Fruit fly (Drosophila melanogaster) whole organism, prepupa: ENCODE results near the gene CG4709.

ENCODE experiments used
- Blimp-1 ChIP-seq: fragments of 200-800 bp; sonication (Bioruptor generic); optimal IDR thresholded peaks from 3 replicates; lab custom pipeline; 2017; ENCODE audit warnings: missing biosample characterization, missing genetic modification characterization, mild to moderate bottlenecking, moderate library complexity, missing genetic modification reagents
- CG11762 ChIP-seq: fragments of 200-800 bp; sonication (Bioruptor generic); optimal IDR thresholded peaks from 3 replicates; lab custom pipeline; 2016; ENCODE audit warnings: missing biosample characterization, missing genetic modification characterization; ENCODE audit not compliant: insufficient read depth
- CG15336 ChIP-seq: fragments of 200-800 bp; sonication (Bioruptor generic); IDR thresholded peaks from 2 replicates; pipeline ENCODE4 v1.3.6; 2022; ENCODE audit warnings: missing biosample characterization, missing genetic modification characterization
- CG1621 ChIP-seq: fragments of 200-800 bp; sonication (Bioruptor generic); optimal IDR thresholded peaks from 3 replicates; lab custom pipeline; 2018; ENCODE audit warnings: missing biosample characterization, mild to moderate bottlenecking, missing genetic modification characterization
- CG16779 ChIP-seq: fragments of 200-800 bp; sonication (Bioruptor generic); optimal IDR thresholded peaks from 3 replicates; lab custom pipeline; 2017; ENCODE audit warnings: missing biosample characterization, mild to moderate bottlenecking, missing genetic modification characterization
- CG3032 ChIP-seq: fragments of 200-800 bp; optimal IDR thresholded peaks from 2 replicates; lab custom pipeline; 2019; ENCODE audit warnings: missing biosample characterization, mild to moderate bottlenecking, missing genetic modification characterization, moderate library complexity
- CG32006 ChIP-seq: fragments of 200-800 bp; sonication (Bioruptor generic); optimal IDR thresholded peaks from 3 replicates; lab custom pipeline; 2017; ENCODE audit warnings: missing biosample characterization, mild to moderate bottlenecking, missing genetic modification characterization
- CG34406 ChIP-seq: fragments of 200-800 bp; sonication (Bioruptor generic); optimal IDR thresholded peaks from 3 replicates; lab custom pipeline; 2016; ENCODE audit warnings: missing biosample characterization, missing genetic modification characterization
- CG3919 ChIP-seq: fragments of 200-800 bp; sonication (Bioruptor generic); optimal IDR thresholded peaks from 3 replicates; lab custom pipeline; 2016; ENCODE audit warnings: missing biosample characterization, missing genetic modification characterization
- CG4318 ChIP-seq: fragments of 200-800 bp; sonication (Bioruptor generic); optimal IDR thresholded peaks from 3 replicates; lab custom pipeline; 2017; ENCODE audit warnings: missing biosample characterization, mild to moderate bottlenecking, missing genetic modification characterization
- CG6163 ChIP-seq: fragments of 200-800 bp; sonication (Bioruptor generic); IDR thresholded peaks from 3 replicates; pipeline ENCODE4 v1.3.6; 2022; ENCODE audit warnings: missing biosample characterization, missing genetic modification characterization
- CG6276 ChIP-seq: fragments of 200-800 bp; sonication (Bioruptor generic); optimal IDR thresholded peaks from 2 replicates; lab custom pipeline; 2017; ENCODE audit warnings: missing biosample characterization, mild to moderate bottlenecking, missing genetic modification characterization
- CG6792 ChIP-seq: fragments of 200-800 bp; sonication (Bioruptor generic); optimal IDR thresholded peaks from 3 replicates; lab custom pipeline; 2016; ENCODE audit warnings: missing biosample characterization, missing genetic modification characterization
- CG6808 ChIP-seq: fragments of 200-800 bp; sonication (Bioruptor generic); optimal IDR thresholded peaks from 3 replicates; lab custom pipeline; 2017; ENCODE audit warnings: missing biosample characterization, missing genetic modification characterization, mild to moderate bottlenecking, moderate library complexity, missing genetic modification reagents
- CG6854 ChIP-seq: fragments of 200-800 bp; sonication (Bioruptor generic); optimal IDR thresholded peaks from 2 replicates; lab custom pipeline; 2017; ENCODE audit warnings: missing biosample characterization, mild to moderate bottlenecking, missing genetic modification characterization
- CG7368 ChIP-seq: fragments of 200-800 bp; sonication (Bioruptor generic); optimal IDR thresholded peaks from 3 replicates; lab custom pipeline; 2016; ENCODE audit warnings: missing biosample characterization, missing genetic modification characterization
- CG8319 ChIP-seq: fragments of 200-800 bp; sonication (Bioruptor generic); optimal IDR thresholded peaks from 3 replicates; lab custom pipeline; 2016; ENCODE audit warnings: missing biosample characterization, missing genetic modification characterization
- CG8632 ChIP-seq: fragments of 200-800 bp; sonication (Bioruptor generic); optimal IDR thresholded peaks from 3 replicates; lab custom pipeline; 2016; ENCODE audit warnings: missing biosample characterization, missing genetic modification characterization
- CG9139 ChIP-seq: fragments of 200-800 bp; sonication (Bioruptor generic); optimal IDR thresholded peaks from 3 replicates; lab custom pipeline; 2017; ENCODE audit warnings: missing biosample characterization, mild to moderate bottlenecking, missing genetic modification characterization
- Eip75B ChIP-seq: fragments of 200-800 bp; sonication (Bioruptor generic); optimal IDR thresholded peaks from 3 replicates; lab custom pipeline; 2016; ENCODE audit warnings: missing biosample characterization, missing genetic modification characterization
- Eip78C ChIP-seq: fragments of 200-800 bp; sonication (Bioruptor generic); peaks from one replicate; lab custom pipeline; 2016; ENCODE audit warnings: missing biosample characterization, missing genetic modification characterization
- Eip93F ChIP-seq: fragments of 200-800 bp; sonication (Bioruptor generic); optimal IDR thresholded peaks from 2 replicates; lab custom pipeline; 2016; ENCODE audit warnings: missing biosample characterization, mild to moderate bottlenecking, missing genetic modification characterization
- Ets96B ChIP-seq: fragments of 200-800 bp; optimal IDR thresholded peaks from 2 replicates; lab custom pipeline; 2019; ENCODE audit warnings: missing biosample characterization, mild to moderate bottlenecking, missing genetic modification characterization, moderate library complexity
- Hr38 ChIP-seq: sonication (Bioruptor generic); optimal IDR thresholded peaks from 2 replicates; lab custom pipeline; 2016; ENCODE audit warnings: missing biosample characterization, missing genetic modification characterization
- Lpt ChIP-seq: fragments of 200-800 bp; sonication (Bioruptor generic); optimal IDR thresholded peaks from 3 replicates; lab custom pipeline; 2016; ENCODE audit warnings: missing biosample characterization, missing genetic modification characterization
- Met ChIP-seq: fragments of 200-800 bp; sonication (Bioruptor generic); optimal IDR thresholded peaks from 3 replicates; lab custom pipeline; 2016; ENCODE audit warnings: missing biosample characterization, missing genetic modification characterization
- OdsH ChIP-seq: fragments of 200-800 bp; sonication (Bioruptor generic); optimal IDR thresholded peaks from 3 replicates; lab custom pipeline; 2016; ENCODE audit warnings: missing biosample characterization, missing genetic modification characterization
- Smox ChIP-seq: fragments of 200-800 bp; sonication (Bioruptor generic); optimal IDR thresholded peaks from 3 replicates; lab custom pipeline; 2016; ENCODE audit warnings: missing biosample characterization, missing genetic modification characterization
- Sox14 ChIP-seq: fragments of 200-800 bp; sonication (Bioruptor generic); optimal IDR thresholded peaks from 3 replicates; lab custom pipeline; 2016; ENCODE audit warnings: missing biosample characterization, missing genetic modification characterization
- Sox15 ChIP-seq: fragments of 200-800 bp; sonication (Bioruptor generic); optimal IDR thresholded peaks from 3 replicates; lab custom pipeline; 2016; ENCODE audit warnings: missing biosample characterization, missing genetic modification characterization
- achi ChIP-seq: fragments of 200-800 bp; sonication (Bioruptor generic); optimal IDR thresholded peaks from 3 replicates; lab custom pipeline; 2016; ENCODE audit warnings: missing biosample characterization, missing genetic modification characterization
- acj6 ChIP-seq: fragments of 200-800 bp; sonication (Bioruptor generic); optimal IDR thresholded peaks from 3 replicates; lab custom pipeline; 2016; ENCODE audit warnings: missing biosample characterization, missing genetic modification characterization
- dac ChIP-seq: fragments of 200-800 bp; sonication (Bioruptor generic); optimal IDR thresholded peaks from 2 replicates; lab custom pipeline; 2017; ENCODE audit warnings: missing biosample characterization, mild to moderate bottlenecking, missing genetic modification characterization
- dsx ChIP-seq: fragments of 200-800 bp; optimal IDR thresholded peaks from 3 replicates; lab custom pipeline; 2019; ENCODE audit warnings: missing biosample characterization, mild to moderate bottlenecking, missing genetic modification characterization, moderate library complexity; ENCODE audit not compliant: poor library complexity, severe bottlenecking
- eg ChIP-seq: fragments of 200-800 bp; sonication (Bioruptor generic); IDR thresholded peaks from 3 replicates; pipeline ENCODE4 v1.3.6; 2022; ENCODE audit warnings: missing biosample characterization, missing genetic modification characterization
- esn ChIP-seq: fragments of 200-800 bp; sonication (Bioruptor generic); optimal IDR thresholded peaks from 2 replicates; lab custom pipeline; 2016; ENCODE audit warnings: missing biosample characterization, mild to moderate bottlenecking, missing genetic modification characterization, moderate library complexity
- fd59A ChIP-seq: fragments of 200-800 bp; sonication (Bioruptor generic); optimal IDR thresholded peaks from 2 replicates; lab custom pipeline; 2017; ENCODE audit warnings: missing biosample characterization, mild to moderate bottlenecking, missing genetic modification characterization, missing genetic modification reagents
- net ChIP-seq: fragments of 200-800 bp; sonication (Bioruptor generic); optimal IDR thresholded peaks from 3 replicates; lab custom pipeline; 2016; ENCODE audit warnings: missing biosample characterization, missing genetic modification characterization
- pdm3 ChIP-seq: fragments of 200-800 bp; sonication (Bioruptor generic); optimal IDR thresholded peaks from 3 replicates; lab custom pipeline; 2016; ENCODE audit warnings: missing biosample characterization, missing genetic modification characterization
- salr ChIP-seq, 2 experiments: fragments of 200-800 bp; sonication (Bioruptor generic); optimal IDR thresholded peaks; 3 replicates each; lab custom pipeline; 2016 to 2018; ENCODE audit warnings: missing biosample characterization in 2 of 2, missing genetic modification characterization in 2 of 2, mild to moderate bottlenecking in 1 of 2
- spab ChIP-seq: fragments of 200-800 bp; sonication (Bioruptor generic); optimal IDR thresholded peaks from 2 replicates; lab custom pipeline; 2017; ENCODE audit warnings: missing biosample characterization, mild to moderate bottlenecking, missing genetic modification characterization, missing genetic modification reagents
- ss ChIP-seq, 2 experiments: fragments of 200-800 bp; sonication (Bioruptor generic); optimal IDR thresholded peaks; 2 replicates in 1 of 2; 3 replicates in 1 of 2; lab custom pipeline; 2017 to 2018; ENCODE audit warnings: mild to moderate bottlenecking in 2 of 2, missing biosample characterization in 2 of 2, missing genetic modification characterization in 2 of 2, moderate library complexity in 1 of 2
- svp ChIP-seq: fragments of 200-800 bp; sonication (Bioruptor generic); peaks from one replicate; lab custom pipeline; 2016; ENCODE audit warnings: missing biosample characterization, missing genetic modification characterization
- topi ChIP-seq: fragments of 200-800 bp; sonication (Bioruptor generic); optimal IDR thresholded peaks from 3 replicates; lab custom pipeline; 2016; ENCODE audit warnings: missing biosample characterization, missing genetic modification characterization
- vri ChIP-seq: fragments of 200-800 bp; sonication (Bioruptor generic); optimal IDR thresholded peaks from 3 replicates; lab custom pipeline; 2016; ENCODE audit warnings: missing biosample characterization, mild to moderate bottlenecking, missing genetic modification characterization

CG4709 gene

DNA sequence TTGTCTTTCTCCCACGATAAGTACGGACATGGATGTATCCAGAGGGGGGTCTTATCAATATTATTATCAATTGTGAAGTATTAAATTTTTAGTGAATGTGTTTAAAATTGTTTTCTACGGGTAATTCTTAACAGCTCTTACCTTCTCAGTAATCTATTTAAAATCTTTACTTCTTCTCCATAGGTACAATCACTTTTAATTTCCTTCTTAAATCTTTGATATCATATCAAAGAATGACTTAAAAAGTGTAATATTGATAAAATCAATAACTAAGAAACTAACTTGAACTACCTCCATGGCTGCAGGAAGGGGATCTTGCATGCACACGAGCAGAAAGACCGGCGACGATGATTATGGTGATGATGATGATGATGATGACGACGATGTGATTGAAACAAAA, 28.4 kb downstream of the CG4709 start (continued):
- peak; percentile 55 for TF ChIP-seq Blimp-1 (GFP tag; lab: Kevin White, UChicago)
- TF ChIP-seq fd59A: peak; percentile 16
- no peak for TF ChIP-seq CG1621 (tag; lab: Kevin White, UChicago)
- TF ChIP-seq CG8632: peak; percentile 68
- TF ChIP-seq Eip75B (GFP tag; lab: Kevin White, UChicago): peak; percentile 69
- peak; percentile 73 for TF ChIP-seq Ets96B (tag; lab: Kevin White, UChicago)
- peak; percentile 70 for TF ChIP-seq net (GFP tag; lab: Kevin White, UChicago)
- peak; percentile 40 for TF ChIP-seq CG9139 (GFP tag; lab: Kevin White, UChicago)
- no peak for TF ChIP-seq eg (GFP tag; lab: Robert Waterston, UW)
- peak; percentile 59 for TF ChIP-seq Sox15 (GFP tag; lab: Kevin White, UChicago)
- peak; percentile 59 for TF ChIP-seq spab (GFP tag; lab: Kevin White, UChicago)
- TF ChIP-seq svp: peak; percentile 92
- peak; percentile 63 for TF ChIP-seq CG16779 (tag; lab: Kevin White, UChicago)
- TF ChIP-seq salr (GFP tag; optimal IDR thresholded peaks at IDR 0.05; lab: Kevin White, UChicago): no peak
- peak; percentile 69 for TF ChIP-seq dsx (GFP tag; lab: Kevin White, UChicago)

DNA sequence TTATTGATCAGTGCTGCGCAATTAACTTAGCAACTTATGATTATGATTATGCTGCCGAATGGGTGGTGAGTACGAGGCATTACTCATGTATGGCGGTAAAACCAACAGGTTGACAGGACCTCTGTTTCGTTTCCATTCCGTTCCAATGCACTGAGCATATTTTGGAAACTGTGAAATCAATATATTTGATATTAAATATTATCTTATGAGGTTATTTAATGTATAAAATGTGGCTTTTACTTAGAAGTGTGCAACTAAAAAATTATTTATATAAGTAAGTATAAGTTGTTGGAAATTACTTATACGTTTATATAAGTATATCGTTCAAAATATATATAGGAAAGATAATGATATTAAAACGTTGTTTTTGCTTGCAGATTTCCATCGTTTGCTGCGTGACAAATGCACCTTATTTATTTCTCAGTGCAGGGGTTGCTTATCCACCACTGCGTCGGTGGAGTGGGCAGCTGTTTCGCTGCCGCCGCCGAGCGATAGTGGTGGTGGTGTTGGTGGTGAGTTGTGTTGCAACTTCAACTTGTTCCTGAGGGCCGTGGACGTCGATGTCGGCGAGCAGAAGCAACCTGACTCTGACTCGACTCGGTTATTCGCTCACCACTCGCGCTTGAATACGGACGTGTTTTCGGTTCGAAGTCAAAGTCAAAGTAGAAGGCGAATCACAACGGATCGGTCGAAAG, 30.1 kb downstream of the CG4709 start, which contains the start of gene bib:
Gene bib (plus strand): TSS at position 568 of the 695 bp plus-strand sequence.
- TF ChIP-seq eg (GFP tag; lab: Robert Waterston, UW) (peak; percentile 63), Sox15 (GFP tag; lab: Kevin White, UChicago) (peak; percentile 67), acj6 (peak; percentile 90), CG6854 (peak; percentile 79), CG6163 (GFP tag; lab: Robert Waterston, UW) (peak; percentile 75; the same call in 2 of the 3 replicates), topi (GFP tag; lab: Kevin White, UChicago) (peak; percentile 82), CG8632 (peak; percentile 90), esn (peak; percentile 90), CG8319 (GFP tag; lab: Kevin White, UChicago) (peak; percentile 75), CG11762 (peak; percentile 87), vri (GFP tag; lab: Kevin White, UChicago) (peak; percentile 79), CG4318 (GFP tag; lab: Kevin White, UChicago) (peak; percentile 84), CG3032 (tag; lab: Kevin White, UChicago) (peak; percentile 93), achi (GFP tag; lab: Kevin White, UChicago) (peak; percentile 91), ss (GFP tag; optimal IDR thresholded peaks at IDR 0.05; lab: Kevin White, UChicago) (peak; percentile 88 to 91), Met (GFP tag; lab: Kevin White, UChicago) (peak; percentile 85), dsx (GFP tag; lab: Kevin White, UChicago) (peak; percentile 91), Eip78C (GFP tag; lab: Kevin White, UChicago) (peak; percentile 96), CG3919 (peak; percentile 93), OdsH (GFP tag; lab: Kevin White, UChicago) (peak; percentile 91), CG16779 (tag; lab: Kevin White, UChicago) (peak; percentile 82), CG7368 (GFP tag; lab: Kevin White, UChicago) (peak; percentile 73), net (GFP tag; lab: Kevin White, UChicago) (peak; percentile 90), Blimp-1 (GFP tag; lab: Kevin White, UChicago) (peak; percentile 51), CG6792 (peak; percentile 88), fd59A (peak; percentile 87), Hr38 (no peak), CG1621 (tag; lab: Kevin White, UChicago) (peak; percentile 76), Smox (GFP tag; lab: Kevin White, UChicago) (peak; percentile 80), Sox14 (GFP tag; lab: Kevin White, UChicago) (peak; percentile 75), pdm3 (peak; percentile 82), Eip75B (GFP tag; lab: Kevin White, UChicago) (peak; percentile 81), CG6276 (GFP tag; lab: Kevin White, UChicago) (peak; percentile 76), CG6808 (GFP tag; lab: Kevin White, UChicago) (peak; percentile 90), CG34406 (GFP tag; lab: Kevin White, UChicago) (peak; percentile 92), Lpt (GFP tag; lab: Kevin White, UChicago) (peak; percentile 85), dac (GFP tag; lab: Kevin White, UChicago) (peak; percentile 38), CG15336 (GFP tag; lab: Robert Waterston, UW) (peak; percentile 80), Eip93F (GFP tag; lab: Kevin White, UChicago) (peak; percentile 60), CG9139 (GFP tag; lab: Kevin White, UChicago) (peak; percentile 86), spab (GFP tag; lab: Kevin White, UChicago) (peak; percentile 89), CG32006 (GFP tag; lab: Kevin White, UChicago) (peak; percentile 92)
